Worm (Caenorhabditis elegans) whole organism, L1 larva: ENCODE results near the gene T10C6.7.
A peak's percentile ranks its signal among the peaks of the same experiment; 100 is the strongest.

Experiments used
- C16A3.4 ChIP-seq: fragments of 150-350 bp; optimal IDR thresholded peaks from 2 replicates; lab custom pipeline; 2014; ENCODE audit warnings: missing biosample characterization, missing genetic modification characterization
- aly-2 ChIP-seq: fragments of 150-350 bp; optimal IDR thresholded peaks from 2 replicates; lab custom pipeline; 2014; ENCODE audit warnings: missing biosample characterization, missing genetic modification characterization
- ceh-8 ChIP-seq: fragments of 200-800 bp; sonication (Bioruptor generic); optimal IDR thresholded peaks from 2 replicates; lab custom pipeline; 2018; ENCODE audit warnings: mild to moderate bottlenecking, missing genetic modification characterization, moderate library complexity, missing compliant biosample characterization
- ceh-82 ChIP-seq, 3 experiments: fragments of 150-350 bp in 1 of 3; sonication (generic microtip) in 2 of 3; optimal IDR thresholded peaks; 2 replicates each; lab custom pipeline; 2014 to 2017; ENCODE audit warnings: missing biosample characterization in 3 of 3, missing genetic modification characterization in 3 of 3
- ces-1 ChIP-seq: fragments of 150-350 bp; optimal IDR thresholded peaks from 2 replicates; lab custom pipeline; 2014; ENCODE audit warnings: missing biosample characterization, missing genetic modification reagents, missing genetic modification characterization
- dpl-1 ChIP-seq, 3 experiments: fragments of 150-350 bp in 2 of 3; sonication (generic microtip) in 1 of 3; optimal IDR thresholded peaks; 2 replicates each; lab custom pipeline; 2014 to 2017; ENCODE audit warnings: missing biosample characterization in 3 of 3, missing genetic modification characterization in 3 of 3, missing genetic modification reagents in 3 of 3
- dsc-1 ChIP-seq: sonication (generic microtip); optimal IDR thresholded peaks from 2 replicates; lab custom pipeline; 2016; ENCODE audit warnings: mild to moderate bottlenecking, missing genetic modification characterization, missing compliant biosample characterization
- efl-1 ChIP-seq, 4 experiments: fragments of 150-350 bp; optimal IDR thresholded peaks in 3 of 4; peaks in 1 of 4; 1 replicate in 1 of 4; 2 replicates in 3 of 4; lab custom pipeline; 2014; ENCODE audit warnings: missing biosample characterization in 2 of 4, missing genetic modification characterization in 2 of 4, missing genetic modification reagents in 2 of 4
- efl-3 ChIP-seq: fragments of 200-800 bp; sonication (Bioruptor generic); optimal IDR thresholded peaks from 2 replicates; lab custom pipeline; 2018; ENCODE audit warnings: mild to moderate bottlenecking, missing genetic modification characterization, missing compliant biosample characterization
- egl-27 ChIP-seq, 2 experiments: fragments of 150-350 bp in 1 of 2; sonication (generic microtip); optimal IDR thresholded peaks; 3 replicates each; lab custom pipeline; 2017 to 2018; ENCODE audit warnings: missing biosample characterization in 2 of 2, missing genetic modification characterization in 2 of 2, missing genetic modification reagents in 2 of 2
- ets-5 ChIP-seq: fragments of 200-800 bp; sonication (Bioruptor generic); IDR thresholded peaks from 2 replicates; pipeline ENCODE4 v1.3.6; 2022; ENCODE audit warnings: missing genetic modification characterization, missing compliant biosample characterization
- fkh-10 ChIP-seq: sonication (generic microtip); optimal IDR thresholded peaks from 2 replicates; lab custom pipeline; 2017; ENCODE audit warnings: missing biosample characterization, missing genetic modification reagents, missing genetic modification characterization
- fkh-8 ChIP-seq: sonication (generic microtip); optimal IDR thresholded peaks from 2 replicates; lab custom pipeline; 2016; ENCODE audit warnings: mild to moderate bottlenecking, missing genetic modification characterization, missing compliant biosample characterization
- fos-1 ChIP-seq: fragments of 150-350 bp; optimal IDR thresholded peaks from 2 replicates; lab custom pipeline; 2014; ENCODE audit warnings: missing biosample characterization, missing genetic modification characterization
- hlh-4 ChIP-seq: sonication (generic microtip); optimal IDR thresholded peaks from 2 replicates; lab custom pipeline; 2016; ENCODE audit warnings: mild to moderate bottlenecking, missing genetic modification characterization, missing compliant biosample characterization
- isw-1 ChIP-seq: fragments of 200-800 bp; sonication (Bioruptor generic); IDR thresholded peaks from 2 replicates; pipeline ENCODE4 v1.3.6; 2022; ENCODE audit warnings: missing genetic modification characterization, missing compliant biosample characterization
- lin-14 ChIP-seq: fragments of 200-800 bp; sonication (Bioruptor generic); optimal IDR thresholded peaks from 2 replicates; lab custom pipeline; 2018; ENCODE audit warnings: mild to moderate bottlenecking, missing genetic modification characterization, moderate library complexity, missing compliant biosample characterization
- lin-35 ChIP-seq, 2 experiments: fragments of 150-350 bp; optimal IDR thresholded peaks; 2 replicates each; lab custom pipeline; 2014; ENCODE audit warnings: missing biosample characterization in 2 of 2, missing genetic modification characterization in 2 of 2, missing genetic modification reagents in 2 of 2
- lin-39 ChIP-seq: fragments of 150-350 bp; optimal IDR thresholded peaks from 2 replicates; lab custom pipeline; 2014; ENCODE audit warnings: missing biosample characterization, missing genetic modification reagents, missing genetic modification characterization
- lsy-2 ChIP-seq, 2 experiments: fragments of 150-350 bp; optimal IDR thresholded peaks; 2 replicates each; lab custom pipeline; 2014; ENCODE audit warnings: missing biosample characterization in 2 of 2, missing genetic modification characterization in 2 of 2
- mdl-1 ChIP-seq, 2 experiments: fragments of 150-350 bp; optimal IDR thresholded peaks; 2 replicates each; lab custom pipeline; 2014 to 2017; ENCODE audit warnings: missing biosample characterization in 2 of 2, missing genetic modification characterization in 2 of 2, inconsistent platforms in 1 of 2
- mep-1 ChIP-seq: fragments of 150-350 bp; optimal IDR thresholded peaks from 2 replicates; lab custom pipeline; 2014; ENCODE audit warnings: missing biosample characterization, missing genetic modification characterization
- nhr-19 ChIP-seq: fragments of 200-800 bp; sonication (Bioruptor generic); conservative IDR thresholded peaks from 2 replicates; pipeline ENCODE4 v1.3.6; 2022; ENCODE audit warnings: missing genetic modification characterization, missing compliant biosample characterization
- nhr-20 ChIP-seq: sonication (generic microtip); optimal IDR thresholded peaks from 2 replicates; lab custom pipeline; 2016; ENCODE audit warnings: mild to moderate bottlenecking, missing genetic modification characterization, missing compliant biosample characterization
- nhr-237 ChIP-seq: fragments of 150-350 bp; optimal IDR thresholded peaks from 2 replicates; lab custom pipeline; 2014; ENCODE audit warnings: missing biosample characterization, missing genetic modification characterization
- nhr-47 ChIP-seq: sonication (generic microtip); optimal IDR thresholded peaks from 2 replicates; lab custom pipeline; 2016; ENCODE audit warnings: mild to moderate bottlenecking, missing genetic modification characterization, moderate library complexity, missing compliant biosample characterization
- nhr-71 ChIP-seq: sonication (generic microtip); optimal IDR thresholded peaks from 2 replicates; lab custom pipeline; 2016; ENCODE audit warnings: mild to moderate bottlenecking, missing genetic modification characterization, moderate library complexity, missing compliant biosample characterization
- nhr-76 ChIP-seq: sonication (generic microtip); optimal IDR thresholded peaks from 2 replicates; lab custom pipeline; 2017; ENCODE audit warnings: missing biosample characterization, missing genetic modification characterization
- nhr-77 ChIP-seq: fragments of 150-350 bp; optimal IDR thresholded peaks from 2 replicates; lab custom pipeline; 2014; ENCODE audit warnings: missing biosample characterization, missing genetic modification characterization
- nhr-85 ChIP-seq: sonication (generic microtip); peaks from one replicate; lab custom pipeline; 2016; ENCODE audit warnings: missing genetic modification characterization, inconsistent platforms, missing compliant biosample characterization
- nhr-90 ChIP-seq: sonication (generic microtip); optimal IDR thresholded peaks from 2 replicates; lab custom pipeline; 2016; ENCODE audit warnings: mild to moderate bottlenecking, missing genetic modification characterization, missing compliant biosample characterization; ENCODE audit not compliant: poor library complexity
- pax-3 ChIP-seq: fragments of 200-800 bp; sonication (Bioruptor generic); optimal IDR thresholded peaks from 2 replicates; lab custom pipeline; 2018; ENCODE audit warnings: mild to moderate bottlenecking, missing genetic modification characterization, moderate library complexity, missing compliant biosample characterization
- pqm-1 ChIP-seq: sonication (generic microtip); optimal IDR thresholded peaks from 3 replicates; lab custom pipeline; 2017; ENCODE audit warnings: missing biosample characterization, missing genetic modification characterization
- rnt-1 ChIP-seq: sonication (generic microtip); optimal IDR thresholded peaks from 2 replicates; lab custom pipeline; 2016; ENCODE audit warnings: mild to moderate bottlenecking, missing genetic modification characterization, moderate library complexity, missing compliant biosample characterization
- skn-1 ChIP-seq: fragments of 150-350 bp; optimal IDR thresholded peaks from 2 replicates; lab custom pipeline; 2014; ENCODE audit warnings: missing biosample characterization, missing genetic modification characterization
- snu-23 ChIP-seq: sonication (generic microtip); optimal IDR thresholded peaks from 2 replicates; lab custom pipeline; 2016; ENCODE audit warnings: missing genetic modification characterization, missing compliant biosample characterization
- sox-4 ChIP-seq: sonication (generic microtip); optimal IDR thresholded peaks from 2 replicates; lab custom pipeline; 2016; ENCODE audit warnings: missing genetic modification characterization, missing compliant biosample characterization
- sptf-1 ChIP-seq: fragments of 150-350 bp; optimal IDR thresholded peaks from 2 replicates; lab custom pipeline; 2014; ENCODE audit warnings: missing biosample characterization, missing genetic modification characterization
- swsn-7 ChIP-seq: sonication (generic microtip); optimal IDR thresholded peaks from 2 replicates; lab custom pipeline; 2016; ENCODE audit warnings: missing genetic modification characterization, missing compliant biosample characterization
- tbx-2 ChIP-seq: sonication (generic microtip); optimal IDR thresholded peaks from 2 replicates; lab custom pipeline; 2016; ENCODE audit warnings: missing genetic modification characterization, missing compliant biosample characterization
- unc-130 ChIP-seq: fragments of 150-350 bp; optimal IDR thresholded peaks from 2 replicates; lab custom pipeline; 2017; ENCODE audit warnings: missing biosample characterization, missing genetic modification characterization, inconsistent platforms
- unc-30 ChIP-seq: sonication (generic microtip); optimal IDR thresholded peaks from 2 replicates; lab custom pipeline; 2017; ENCODE audit warnings: missing biosample characterization, missing genetic modification characterization
- unc-62 ChIP-seq: fragments of 150-350 bp; optimal IDR thresholded peaks from 2 replicates; lab custom pipeline; 2014; ENCODE audit warnings: missing biosample characterization, missing genetic modification reagents, missing genetic modification characterization
- unc-86 ChIP-seq: sonication (generic microtip); optimal IDR thresholded peaks from 2 replicates; lab custom pipeline; 2016; ENCODE audit warnings: missing genetic modification characterization, missing compliant biosample characterization
- unc-98 ChIP-seq: fragments of 200-800 bp; sonication (Bioruptor generic); IDR thresholded peaks from 2 replicates; pipeline ENCODE4 v1.3.6; 2022; ENCODE audit warnings: missing genetic modification characterization, missing compliant biosample characterization
- xbp-1 ChIP-seq: sonication (generic microtip); optimal IDR thresholded peaks from 2 replicates; lab custom pipeline; 2016; ENCODE audit warnings: missing genetic modification characterization, missing compliant biosample characterization

The T10C6.7 gene

DNA sequence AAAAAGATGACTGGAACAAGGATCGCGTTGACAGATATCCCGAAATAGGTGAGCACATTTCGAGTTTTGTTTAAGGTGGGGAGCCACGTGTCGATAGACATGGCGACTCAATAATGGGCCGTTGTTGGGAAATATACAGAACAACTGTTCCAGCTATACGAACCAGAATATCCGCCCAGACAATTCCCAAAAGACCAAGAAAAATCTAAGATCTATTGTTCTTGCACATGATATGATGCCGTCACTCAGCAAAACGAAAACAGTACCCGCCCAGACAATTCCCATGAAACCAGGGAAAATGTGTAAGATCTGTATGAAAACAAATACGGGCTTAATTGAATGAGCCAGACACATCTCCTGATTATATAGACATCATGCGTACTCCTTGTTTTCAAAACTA, 24.0 kb downstream of the T10C6.7 start, which contains the start of gene str-231:
Gene str-231 (minus strand): TSS at position 101 of the 400 bp plus-strand sequence.
- TF ChIP-seq fkh-8 (tag; lab: Kevin White, UChicago) (peak; percentile 38), fkh-10 (GFP tag; lab: Kevin White, UChicago) (no peak), efl-1 (optimal IDR thresholded peaks at IDR 0.05; lab: Kevin White, UChicago) (no peak), efl-1 (GFP tag; optimal IDR thresholded peaks at IDR 0.05 in 1 of 2; lab: Kevin White, UChicago) (peak in 1 of 2 experiments; percentile 45)
- TF ChIP-seq, all 84 proteins: peak for 2

DNA sequence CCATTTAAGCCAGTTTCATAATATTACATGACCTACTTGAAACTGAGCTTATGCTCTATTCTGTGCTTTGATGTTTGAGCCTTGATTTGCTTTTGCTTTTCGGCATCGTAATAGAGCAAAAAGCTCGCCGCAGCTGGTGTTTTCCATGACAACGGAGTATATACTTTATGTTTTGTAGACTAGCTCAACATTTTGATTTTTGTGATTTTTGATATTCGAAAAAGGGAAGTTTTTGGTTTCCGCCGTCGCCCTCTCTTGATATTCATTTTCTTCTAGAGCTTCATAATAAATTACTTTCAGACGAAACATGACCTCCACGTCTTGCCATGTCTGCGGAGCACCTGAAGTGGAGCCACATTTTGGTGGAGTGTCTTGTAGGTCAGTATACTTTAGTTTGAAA, 29.2 kb downstream of the T10C6.7 start, which contains the start of gene nhr-63:
Gene nhr-63 (plus strand): TSS at position 301 of the 400 bp plus-strand sequence.
- TF ChIP-seq nhr-76 (tag; lab: Kevin White, UChicago) (no peak), efl-1 (optimal IDR thresholded peaks at IDR 0.05; lab: Kevin White, UChicago) (no peak), efl-1 (GFP tag; optimal IDR thresholded peaks at IDR 0.05 in 1 of 2; lab: Kevin White, UChicago) (peak in 1 of 2 experiments; percentile 3), skn-1 (tag; lab: Kevin White, UChicago) (no peak), lin-39 (no peak), ceh-82 (tag; optimal IDR thresholded peaks at IDR 0.05; lab: Kevin White, UChicago) (no peak), unc-86 (tag; lab: Kevin White, UChicago) (no peak), nhr-19 (GFP tag; lab: Robert Waterston, UW) (no peak)
- TF ChIP-seq, all 84 proteins: peak for 1

DNA sequence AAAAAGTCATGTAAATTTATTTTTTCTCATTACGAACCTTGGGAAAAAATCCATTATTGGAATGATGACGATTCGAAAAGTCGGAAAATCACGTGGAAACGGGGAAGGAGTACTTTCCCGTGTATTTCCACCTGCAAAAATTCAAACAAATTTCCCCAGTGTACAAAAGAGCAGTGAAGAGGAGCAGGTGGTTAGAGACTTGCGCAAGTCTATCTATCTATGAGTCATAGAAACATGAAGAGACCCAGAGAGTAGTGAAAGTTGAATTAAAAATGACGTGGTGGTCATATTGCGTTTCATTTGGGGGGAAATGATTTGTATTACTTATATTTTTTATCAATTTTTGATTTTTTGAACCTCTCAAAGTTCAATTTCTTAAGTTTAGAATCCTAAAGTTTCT, 31.1 kb downstream of the T10C6.7 start, which contains the start of gene nhr-50:
Gene nhr-50 (minus strand): TSS at position 199 of the 400 bp plus-strand sequence.
- TF ChIP-seq dpl-1 (GFP tag; optimal IDR thresholded peaks at IDR 0.05; lab: Kevin White, UChicago) (peak in 1 of 3 experiments; percentile 30), skn-1 (tag; lab: Kevin White, UChicago) (peak; percentile 69), dsc-1 (tag; lab: Kevin White, UChicago) (no peak), swsn-7 (tag; lab: Kevin White, UChicago) (peak; percentile 36), lin-35 (GFP tag; optimal IDR thresholded peaks at IDR 0.05; lab: Kevin White, UChicago) (peak; percentile 13 to 27), xbp-1 (peak; percentile 17), fkh-8 (tag; lab: Kevin White, UChicago) (peak; percentile 88), fos-1 (tag; lab: Kevin White, UChicago) (peak; percentile 91), nhr-90 (tag; lab: Kevin White, UChicago) (peak; percentile 36), ceh-8 (GFP tag; lab: Kevin White, UChicago) (peak; percentile 38), mdl-1 (tag; optimal IDR thresholded peaks at IDR 0.05; lab: Kevin White, UChicago) (peak in 1 of 2 experiments; percentile 53), unc-62 (no peak), rnt-1 (tag; lab: Kevin White, UChicago) (peak; percentile 10), egl-27 (tag; optimal IDR thresholded peaks at IDR 0.05; lab: Kevin White, UChicago) (peak in 1 of 2 experiments; percentile 26), ces-1 (no peak), tbx-2 (tag; lab: Kevin White, UChicago) (peak; percentile 11), pqm-1 (tag; lab: Kevin White, UChicago) (no peak), nhr-237 (tag; lab: Kevin White, UChicago) (peak; percentile 18), nhr-85 (tag; lab: Kevin White, UChicago) (peak; percentile 85), ceh-82 (tag; optimal IDR thresholded peaks at IDR 0.05; lab: Kevin White, UChicago) (peak in 2 of 3 experiments; percentile 16 to 49), hlh-4 (tag; lab: Kevin White, UChicago) (peak; percentile 80), snu-23 (GFP tag; lab: Kevin White, UChicago) (peak; percentile 46), unc-98 (GFP tag; lab: Robert Waterston, UW) (no peak), nhr-71 (tag; lab: Kevin White, UChicago) (peak; percentile 81), mep-1 (tag; lab: Kevin White, UChicago) (peak; percentile 25), unc-130 (tag; lab: Kevin White, UChicago) (no peak), sox-4 (tag; lab: Kevin White, UChicago) (peak; percentile 7), efl-3 (no peak), lsy-2 (tag; optimal IDR thresholded peaks at IDR 0.05; lab: Kevin White, UChicago) (peak; percentile 2 to 43), ets-5 (no peak), C16A3.4 (tag; lab: Kevin White, UChicago) (no peak), nhr-20 (tag; lab: Kevin White, UChicago) (peak; percentile 70), nhr-47 (peak; percentile 61), unc-30 (tag; lab: Kevin White, UChicago) (no peak), lin-14 (GFP tag; lab: Kevin White, UChicago) (peak; percentile 84), nhr-77 (tag; lab: Kevin White, UChicago) (peak; percentile 51), fkh-10 (GFP tag; lab: Kevin White, UChicago) (no peak), pax-3 (peak; percentile 36), sptf-1 (no peak), isw-1 (GFP tag; lab: Robert Waterston, UW) (no peak; the same call in 1 of the 2 replicates), aly-2 (tag; lab: Kevin White, UChicago) (no peak), efl-1 (optimal IDR thresholded peaks at IDR 0.05; lab: Kevin White, UChicago) (peak; percentile 28 to 36), efl-1 (GFP tag; optimal IDR thresholded peaks at IDR 0.05 in 1 of 2; lab: Kevin White, UChicago) (peak; percentile 15 to 95)
